Worm (Caenorhabditis elegans) whole organism, late embryonic: ENCODE measurements around the gene ufd-2.

Source experiments
- dmd-4 ChIP-seq: sonication (generic microtip); optimal IDR thresholded peaks from 2 replicates; lab custom pipeline; 2016; ENCODE audit warnings: borderline replicate concordance, missing genetic modification characterization, missing compliant biosample characterization
- npax-4 ChIP-seq: sonication (generic microtip); optimal IDR thresholded peaks from 2 replicates; lab custom pipeline; 2016; ENCODE audit warnings: missing genetic modification characterization, missing compliant biosample characterization

DNA sequence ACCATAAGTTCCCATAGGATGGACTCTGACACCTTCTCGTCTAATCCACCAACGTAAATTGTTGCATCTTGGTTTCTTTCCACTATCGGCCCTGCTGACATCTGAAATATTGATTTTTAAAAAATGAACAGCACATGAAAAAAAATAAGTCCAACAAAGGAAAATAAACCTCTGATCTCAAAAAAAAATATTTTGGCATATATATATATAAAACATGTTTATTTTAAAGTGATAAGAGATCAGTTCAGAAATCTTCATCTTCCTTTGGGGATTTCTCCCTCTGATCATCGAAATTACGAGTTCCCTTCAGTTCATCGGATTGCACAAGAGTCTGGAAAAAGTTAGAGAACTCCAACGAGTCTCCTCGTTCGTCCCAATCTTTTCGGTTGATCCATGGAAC lies 26.9 kb upstream of the ufd-2 start, which contains the start of gene sap-49:
- TF ChIP-seq dmd-4 (tag; lab: Kevin White, UChicago) (no peak), npax-4 (tag; lab: Kevin White, UChicago) (no peak)
